Fruit fly (Drosophila melanogaster) whole organism, embryonic: ENCODE measurements around the gene CG10222.

Source experiments
- Aef1 ChIP-seq: fragments of 200-800 bp; sonication (Bioruptor generic); IDR thresholded peaks from 3 replicates; pipeline ENCODE4 v1.3.6; 2022; ENCODE audit warnings: missing biosample characterization, missing genetic modification characterization
- Atf-2 ChIP-seq: fragments of 200-800 bp; sonication (Bioruptor generic); optimal IDR thresholded peaks from 2 replicates; lab custom pipeline; 2016; ENCODE audit warnings: missing biosample characterization, missing genetic modification characterization
- Awh ChIP-seq: fragments of 200-800 bp; sonication (Bioruptor generic); IDR thresholded peaks from 2 replicates; pipeline ENCODE4, ENCODE4 v1.3.6; 2022; ENCODE audit warnings: missing biosample characterization, missing genetic modification characterization
- CG10209 ChIP-seq: fragments of 200-800 bp; sonication (Bioruptor generic); optimal IDR thresholded peaks from 3 replicates; lab custom pipeline; 2017; ENCODE audit warnings: missing biosample characterization, mild to moderate bottlenecking, missing genetic modification characterization, missing genetic modification reagents
- CG11398 ChIP-seq: fragments of 200-800 bp; sonication (Bioruptor generic); optimal IDR thresholded peaks from 2 replicates; lab custom pipeline; 2016; ENCODE audit warnings: missing biosample characterization, missing genetic modification characterization
- CG16813 ChIP-seq: fragments of 200-800 bp; sonication (Bioruptor generic); IDR thresholded peaks from 3 replicates; pipeline ENCODE4 v1.3.6; 2022; ENCODE audit warnings: missing biosample characterization, missing genetic modification characterization; ENCODE audit not compliant: partially characterized antibody
- CG16863 ChIP-seq: fragments of 200-800 bp; sonication (Bioruptor generic); optimal IDR thresholded peaks from 3 replicates; lab custom pipeline; 2016; ENCODE audit warnings: missing biosample characterization, missing genetic modification characterization
- CG17829 ChIP-seq: fragments of 200-800 bp; optimal IDR thresholded peaks from 2 replicates; lab custom pipeline; 2019; ENCODE audit warnings: missing biosample characterization, mild to moderate bottlenecking, missing genetic modification characterization, moderate library complexity
- CG1792 ChIP-seq: fragments of 200-800 bp; sonication (Bioruptor generic); optimal IDR thresholded peaks from 2 replicates; lab custom pipeline; 2016; ENCODE audit warnings: missing biosample characterization, missing genetic modification characterization
- CG1832 ChIP-seq: fragments of 200-800 bp; sonication (Bioruptor generic); optimal IDR thresholded peaks from 2 replicates; lab custom pipeline; 2017; ENCODE audit warnings: missing biosample characterization, mild to moderate bottlenecking, missing genetic modification characterization, inconsistent platforms
- CG3065 ChIP-seq: fragments of 200-800 bp; sonication (Bioruptor generic); optimal IDR thresholded peaks from 2 replicates; lab custom pipeline; 2016; ENCODE audit warnings: missing biosample characterization, missing genetic modification characterization
- CG3163 ChIP-seq: fragments of 200-800 bp; sonication (Bioruptor generic); optimal IDR thresholded peaks from 3 replicates; lab custom pipeline; 2016; ENCODE audit warnings: missing biosample characterization, missing genetic modification characterization
- CG6272 ChIP-seq: fragments of 200-800 bp; sonication (Bioruptor generic); IDR thresholded peaks from 2 replicates; pipeline ENCODE4 v1.3.6; 2022; ENCODE audit warnings: missing biosample characterization, missing genetic modification characterization
- CG8388 ChIP-seq: fragments of 200-800 bp; sonication (Bioruptor generic); optimal IDR thresholded peaks from 2 replicates; lab custom pipeline; 2019; ENCODE audit warnings: missing biosample characterization, mild to moderate bottlenecking, missing genetic modification characterization, moderate library complexity
- CG9215 ChIP-seq: fragments of 200-800 bp; sonication (Bioruptor generic); IDR thresholded peaks from 2 replicates; pipeline ENCODE4 v1.3.6; 2022; ENCODE audit warnings: missing biosample characterization, missing genetic modification characterization
- CG9727 ChIP-seq: fragments of 200-800 bp; sonication (Bioruptor generic); optimal IDR thresholded peaks from 3 replicates; lab custom pipeline; 2017; ENCODE audit warnings: missing biosample characterization, mild to moderate bottlenecking, missing genetic modification characterization
- CG9797 ChIP-seq: fragments of 200-800 bp; sonication (Bioruptor generic); optimal IDR thresholded peaks from 3 replicates; lab custom pipeline; 2018; ENCODE audit warnings: missing biosample characterization, mild to moderate bottlenecking, missing genetic modification characterization
- CoRest ChIP-seq: fragments of 200-800 bp; sonication (Bioruptor generic); optimal IDR thresholded peaks from 3 replicates; lab custom pipeline; 2018; ENCODE audit warnings: missing biosample characterization, mild to moderate bottlenecking, missing genetic modification characterization, moderate library complexity
- Dfd ChIP-seq, 2 experiments: fragments of >200 bp; optimal IDR thresholded peaks; 2 replicates each; lab custom pipeline; 2017; ENCODE audit warnings: missing biosample characterization in 2 of 2, missing genetic modification characterization in 2 of 2
- Drgx ChIP-seq: fragments of 200-800 bp; sonication (Bioruptor generic); IDR thresholded peaks from 2 replicates; pipeline ENCODE4 v1.3.6; 2022; ENCODE audit warnings: missing biosample characterization, missing genetic modification characterization
- Ets97D ChIP-seq: fragments of 200-800 bp; sonication (Bioruptor generic); optimal IDR thresholded peaks from 3 replicates; lab custom pipeline; 2016; ENCODE audit warnings: missing biosample characterization, missing genetic modification characterization
- Gsc ChIP-seq: fragments of 200-800 bp; sonication (Bioruptor generic); IDR thresholded peaks from 2 replicates; pipeline ENCODE4 v1.3.6; 2022; ENCODE audit warnings: missing biosample characterization, missing genetic modification characterization
- HLH4C ChIP-seq: fragments of 200-800 bp; sonication (Bioruptor generic); IDR thresholded peaks from 3 replicates; pipeline ENCODE4 v1.3.6; 2022; ENCODE audit warnings: missing biosample characterization, missing genetic modification characterization; ENCODE audit not compliant: partially characterized antibody
- HLH54F ChIP-seq: fragments of 200-800 bp; sonication (Bioruptor generic); optimal IDR thresholded peaks from 3 replicates; lab custom pipeline; 2016; ENCODE audit warnings: missing biosample characterization, missing genetic modification characterization
- HmgD ChIP-seq: fragments of 200-800 bp; sonication (Bioruptor generic); optimal IDR thresholded peaks from 3 replicates; lab custom pipeline; 2016; ENCODE audit warnings: missing biosample characterization, missing genetic modification characterization
- Hr51 ChIP-seq, 2 experiments: fragments of 200-800 bp; sonication (Bioruptor generic); optimal IDR thresholded peaks; 2 replicates in 1 of 2; 3 replicates in 1 of 2; lab custom pipeline; 2016 to 2018; ENCODE audit warnings: missing biosample characterization in 2 of 2, missing genetic modification characterization in 2 of 2, mild to moderate bottlenecking in 1 of 2, moderate library complexity in 1 of 2
- Lim3 ChIP-seq: fragments of 200-800 bp; sonication (Bioruptor generic); IDR thresholded peaks from 2 replicates; pipeline ENCODE4 v1.3.6; 2022; ENCODE audit warnings: missing biosample characterization, missing genetic modification characterization
- Mrtf ChIP-seq: fragments of 200-800 bp; sonication (Bioruptor generic); IDR thresholded peaks from 3 replicates; pipeline ENCODE4 v1.3.6; 2022; ENCODE audit warnings: missing biosample characterization, missing genetic modification characterization
- NC2β ChIP-seq: fragments of 200-800 bp; sonication (Bioruptor generic); optimal IDR thresholded peaks from 2 replicates; lab custom pipeline; 2016; ENCODE audit warnings: missing biosample characterization, missing genetic modification characterization
- Nf-YA ChIP-seq: fragments of 200-800 bp; sonication (Bioruptor generic); IDR thresholded peaks from 2 replicates; pipeline ENCODE4 v1.3.6; 2022; ENCODE audit warnings: missing biosample characterization, missing genetic modification characterization
- Ravus ChIP-seq: fragments of 200-800 bp; sonication (Bioruptor generic); IDR thresholded peaks from 2 replicates; pipeline ENCODE4 v1.3.6; 2022; ENCODE audit warnings: missing biosample characterization, missing genetic modification characterization
- Sin3A ChIP-seq: fragments of >200 bp; optimal IDR thresholded peaks from 2 replicates; lab custom pipeline; 2018
- Spps ChIP-seq: fragments of 200-800 bp; sonication (Bioruptor generic); optimal IDR thresholded peaks from 2 replicates; lab custom pipeline; 2018; ENCODE audit warnings: missing biosample characterization, mild to moderate bottlenecking, missing genetic modification characterization
- ab ChIP-seq: fragments of 200-800 bp; sonication (Bioruptor generic); optimal IDR thresholded peaks from 2 replicates; lab custom pipeline; 2016; ENCODE audit warnings: missing biosample characterization, missing genetic modification characterization
- al ChIP-seq: fragments of 200-800 bp; sonication (Bioruptor generic); IDR thresholded peaks from 2 replicates; pipeline ENCODE4 v1.3.6; 2022; ENCODE audit warnings: missing biosample characterization, missing genetic modification characterization
- bbx ChIP-seq: fragments of 200-800 bp; sonication (Bioruptor generic); IDR thresholded peaks from 2 replicates; pipeline ENCODE4 v1.3.6; 2022; ENCODE audit warnings: missing biosample characterization, missing genetic modification characterization; ENCODE audit not compliant: partially characterized antibody
- bowl ChIP-seq: fragments of 200-800 bp; sonication (Bioruptor generic); IDR thresholded peaks from 2 replicates; pipeline ENCODE4 v1.3.6; 2022; ENCODE audit warnings: missing biosample characterization, missing genetic modification characterization
- br ChIP-seq: fragments of >200 bp; optimal IDR thresholded peaks from 2 replicates; lab custom pipeline; 2017
- cg ChIP-seq: fragments of 200-800 bp; sonication (Bioruptor generic); optimal IDR thresholded peaks from 3 replicates; lab custom pipeline; 2019; ENCODE audit warnings: missing biosample characterization, mild to moderate bottlenecking, missing genetic modification characterization, moderate library complexity
- dati ChIP-seq: fragments of 200-800 bp; sonication (Bioruptor generic); IDR thresholded peaks from 2 replicates; pipeline ENCODE4 v1.3.6; 2022; ENCODE audit warnings: missing biosample characterization, missing genetic modification characterization
- dmrt99B ChIP-seq: fragments of 200-800 bp; sonication (Bioruptor generic); optimal IDR thresholded peaks from 2 replicates; lab custom pipeline; 2018; ENCODE audit warnings: missing biosample characterization, mild to moderate bottlenecking, missing genetic modification characterization, moderate library complexity
- fd96Cb ChIP-seq: fragments of 200-800 bp; sonication (Bioruptor generic); optimal IDR thresholded peaks from 2 replicates; lab custom pipeline; 2018; ENCODE audit warnings: missing biosample characterization, mild to moderate bottlenecking, missing genetic modification characterization, moderate library complexity
- gem ChIP-seq: fragments of 200-800 bp; sonication (Bioruptor generic); optimal IDR thresholded peaks from 2 replicates; lab custom pipeline; 2019; ENCODE audit warnings: missing biosample characterization, mild to moderate bottlenecking, missing genetic modification characterization, moderate library complexity
- hkb ChIP-seq, 2 experiments: fragments of 200-800 bp in 1 of 2; fragments of >200 bp in 1 of 2; sonication (Bioruptor generic) in 1 of 2; IDR thresholded peaks in 1 of 2; optimal IDR thresholded peaks in 1 of 2; 2 replicates each; pipeline versions ENCODE4 v1.3.6 to Lab custom; 2017 to 2022; ENCODE audit warnings: missing biosample characterization in 1 of 2, missing genetic modification characterization in 1 of 2
- ind ChIP-seq: fragments of 200-800 bp; sonication (Bioruptor generic); optimal IDR thresholded peaks from 3 replicates; lab custom pipeline; 2016; ENCODE audit warnings: missing biosample characterization, missing genetic modification characterization
- pfk ChIP-seq: fragments of 200-800 bp; sonication (Bioruptor generic); optimal IDR thresholded peaks from 2 replicates; lab custom pipeline; 2018; ENCODE audit warnings: missing biosample characterization, mild to moderate bottlenecking, missing genetic modification characterization, moderate library complexity
- pros ChIP-seq: fragments of 200-800 bp; sonication (Bioruptor generic); optimal IDR thresholded peaks from 3 replicates; lab custom pipeline; 2019; ENCODE audit warnings: missing biosample characterization, mild to moderate bottlenecking, missing genetic modification characterization, moderate library complexity
- ssp ChIP-seq: fragments of 200-800 bp; sonication (Bioruptor generic); IDR thresholded peaks from 2 replicates; pipeline ENCODE4 v1.3.6; 2022; ENCODE audit warnings: missing biosample characterization, missing genetic modification characterization
- unpg ChIP-seq: fragments of 200-800 bp; sonication (Bioruptor generic); optimal IDR thresholded peaks from 3 replicates; lab custom pipeline; 2018; ENCODE audit warnings: missing biosample characterization, mild to moderate bottlenecking, missing genetic modification characterization, moderate library complexity
- wek ChIP-seq: fragments of 200-800 bp; sonication (Bioruptor generic); optimal IDR thresholded peaks from 3 replicates; lab custom pipeline; 2018; ENCODE audit warnings: missing biosample characterization, mild to moderate bottlenecking, missing genetic modification characterization, moderate library complexity
- zf30C ChIP-seq: fragments of 200-800 bp; sonication (Bioruptor generic); optimal IDR thresholded peaks from 3 replicates; lab custom pipeline; 2018; ENCODE audit warnings: missing biosample characterization, mild to moderate bottlenecking, missing genetic modification characterization

CG10222 gene

DNA sequence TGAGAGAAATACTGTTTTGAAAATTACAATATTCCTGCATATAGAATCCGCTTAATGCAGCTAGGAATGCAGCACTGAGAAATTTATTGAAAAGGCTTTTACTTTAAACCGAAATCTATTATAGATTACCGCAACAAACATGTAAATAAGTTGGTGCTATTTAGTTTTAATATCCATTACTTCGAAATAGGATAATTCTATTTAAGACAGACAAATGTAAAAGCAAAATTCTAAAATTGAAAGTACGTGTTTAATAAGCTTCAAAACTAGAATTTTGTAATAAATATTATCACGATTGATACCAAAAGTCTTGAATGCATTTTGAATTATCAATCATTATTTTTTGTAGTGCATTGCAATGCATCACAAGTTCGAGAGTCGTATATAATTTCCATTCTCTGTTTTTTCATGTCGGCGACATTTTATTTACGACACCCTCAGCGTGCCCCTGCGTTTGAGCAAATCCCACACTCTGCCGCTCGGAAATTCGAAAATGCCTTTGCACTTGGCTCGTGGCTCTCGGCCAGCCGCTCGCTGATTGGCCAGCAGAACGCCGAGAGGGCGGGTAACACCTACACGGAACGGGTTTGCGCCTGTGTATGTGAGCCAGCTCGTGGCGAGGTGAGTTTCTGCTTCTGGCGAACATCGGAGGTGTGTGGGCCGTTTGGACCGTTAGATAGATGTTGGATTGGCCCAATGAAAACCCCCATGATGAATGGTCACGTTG, 8.9 kb downstream of the CG10222 start (continued):
- no peak for TF ChIP-seq CoRest (tag; lab: Kevin White, UChicago)
- TF ChIP-seq pfk (GFP tag; lab: Kevin White, UChicago) = no peak
- TF ChIP-seq al (GFP tag; lab: Robert Waterston, UW) = no peak
- no peak for TF ChIP-seq br (lab: Kevin White, UChicago)
- no peak for TF ChIP-seq CG3065 (GFP tag; lab: Kevin White, UChicago)
- no peak for TF ChIP-seq bbx (GFP tag; lab: Robert Waterston, UW)
- TF ChIP-seq fd96Cb = peak; percentile 60
- no peak for TF ChIP-seq CG1792
- no peak for TF ChIP-seq Gsc (GFP tag; lab: Robert Waterston, UW)
- TF ChIP-seq ind (GFP tag; lab: Kevin White, UChicago) = no peak
- TF ChIP-seq HLH4C (GFP tag; lab: Robert Waterston, UW) = no peak
- TF ChIP-seq CG8388 (GFP tag; lab: Kevin White, UChicago) = peak; percentile 33
- no peak for TF ChIP-seq Spps (tag; lab: Kevin White, UChicago)
- no peak for TF ChIP-seq HLH54F (GFP tag; lab: Kevin White, UChicago)
- TF ChIP-seq CG9727 (GFP tag; lab: Kevin White, UChicago) = peak; percentile 69
- TF ChIP-seq Dfd (GFP tag; optimal IDR thresholded peaks at IDR 0.05; lab: Kevin White, UChicago) = no peak
- TF ChIP-seq CG16863 (GFP tag; lab: Kevin White, UChicago) = no peak
- no peak for TF ChIP-seq unpg
- TF ChIP-seq CG1832 (GFP tag; lab: Kevin White, UChicago) = no peak
- no peak for TF ChIP-seq CG10209 (GFP tag; lab: Kevin White, UChicago)
- TF ChIP-seq dmrt99B (tag; lab: Kevin White, UChicago) = peak; percentile 52
- no peak for TF ChIP-seq ab (GFP tag; lab: Kevin White, UChicago)
- peak; percentile 42 for TF ChIP-seq zf30C (GFP tag; lab: Kevin White, UChicago)
- TF ChIP-seq Lim3 = no peak
- TF ChIP-seq Drgx = no peak
- no peak for TF ChIP-seq hkb (optimal IDR thresholded peaks at IDR 0.05; lab: Kevin White, UChicago)
- no peak for TF ChIP-seq hkb (GFP tag; IDR thresholded peaks at IDR 0.05; lab: Robert Waterston, UW)
- peak; percentile 60 for TF ChIP-seq gem (tag; lab: Kevin White, UChicago)
- no peak for TF ChIP-seq Aef1 (GFP tag; lab: Robert Waterston, UW)
- TF ChIP-seq CG17829 (tag; lab: Kevin White, UChicago) = peak; percentile 35
- TF ChIP-seq ssp (GFP tag; lab: Robert Waterston, UW) = no peak
- no peak for TF ChIP-seq CG16813
- no peak for TF ChIP-seq dati (GFP tag; lab: Robert Waterston, UW)
- TF ChIP-seq NC2β = no peak
- TF ChIP-seq Sin3A (lab: Kevin White, UChicago) = no peak
- TF ChIP-seq CG11398 (GFP tag; lab: Kevin White, UChicago) = no peak
- no peak for TF ChIP-seq CG3163 (GFP tag; lab: Kevin White, UChicago)
- TF ChIP-seq HmgD (GFP tag; lab: Kevin White, UChicago) = no peak
- TF ChIP-seq Mrtf = no peak
- TF ChIP-seq CG9215 (GFP tag; lab: Robert Waterston, UW) = no peak
- TF ChIP-seq CG6272 = no peak
- no peak for TF ChIP-seq Atf-2 (GFP tag; lab: Kevin White, UChicago)
- TF ChIP-seq bowl (GFP tag; lab: Robert Waterston, UW) = no peak
- TF ChIP-seq Hr51 (GFP tag; optimal IDR thresholded peaks at IDR 0.05; lab: Kevin White, UChicago) = no peak
- no peak for TF ChIP-seq Ravus (GFP tag; lab: Robert Waterston, UW)
- TF ChIP-seq Ets97D (GFP tag; lab: Kevin White, UChicago) = no peak
- no peak for TF ChIP-seq pros (GFP tag; lab: Kevin White, UChicago)
- TF ChIP-seq CG9797 (GFP tag; lab: Kevin White, UChicago) = no peak
- TF ChIP-seq Awh (GFP tag; lab: Robert Waterston, UW) = no peak
- TF ChIP-seq wek = no peak
- TF ChIP-seq cg (GFP tag; lab: Kevin White, UChicago) = peak; percentile 81
- peak; percentile 81; the same call in 1 of the 2 replicates for TF ChIP-seq Nf-YA (GFP tag; lab: Robert Waterston, UW)
